Worm (Caenorhabditis elegans) whole organism, midembryonic: ENCODE measurements around the gene lpr-7.

Experiments
- T22C8.4 ChIP-seq: fragments of 200-800 bp; sonication (Bioruptor generic); IDR thresholded peaks from 2 replicates; pipeline ENCODE4 v1.3.6; 2022; ENCODE audit warnings: missing genetic modification characterization, missing compliant biosample characterization
- cog-1 ChIP-seq: sonication (generic microtip); optimal IDR thresholded peaks from 2 replicates; lab custom pipeline; 2016; ENCODE audit warnings: missing genetic modification characterization, missing compliant biosample characterization
- flt-1 ChIP-seq: fragments of 200-800 bp; sonication (Bioruptor generic); IDR thresholded peaks from 2 replicates; pipeline ENCODE4 v1.3.6; 2022; ENCODE audit warnings: missing genetic modification characterization, missing compliant biosample characterization
- klf-2 ChIP-seq: fragments of 200-800 bp; sonication (Bioruptor generic); conservative IDR thresholded peaks from 2 replicates; pipeline ENCODE4 v1.3.6; 2022; ENCODE audit warnings: missing genetic modification reagents, missing genetic modification characterization, missing compliant biosample characterization
- med-1 ChIP-seq: sonication (generic microtip); optimal IDR thresholded peaks from 2 replicates; lab custom pipeline; 2017; ENCODE audit warnings: missing genetic modification characterization, mild to moderate bottlenecking, missing compliant biosample characterization, antibody characterized with exemption, missing genetic modification reagents; ENCODE audit not compliant: insufficient read depth
- ref-1 ChIP-seq: fragments of 200-800 bp; sonication (Bioruptor generic); conservative IDR thresholded peaks from 2 replicates; pipeline ENCODE4 v1.3.6; 2022; ENCODE audit warnings: missing genetic modification reagents, missing genetic modification characterization, missing compliant biosample characterization
- tab-1 ChIP-seq: fragments of 200-800 bp; sonication (Bioruptor generic); IDR thresholded peaks from 2 replicates; pipeline ENCODE4 v1.3.6; 2022; ENCODE audit warnings: missing genetic modification characterization, missing compliant biosample characterization
- ztf-23 ChIP-seq: fragments of 200-800 bp; sonication (Bioruptor generic); IDR thresholded peaks from 2 replicates; pipeline ENCODE4 v1.3.6; 2022; ENCODE audit warnings: missing genetic modification reagents, missing genetic modification characterization, missing compliant biosample characterization
- ztf-29 ChIP-seq: fragments of 200-800 bp; sonication (Bioruptor generic); IDR thresholded peaks from 2 replicates; pipeline ENCODE4 v1.3.6; 2022; ENCODE audit warnings: missing genetic modification reagents, missing genetic modification characterization, missing compliant biosample characterization

The lpr-7 gene

ce11 chrX:681413-681812 is 25.4 kb downstream of the lpr-7 start:
- no peak for TF ChIP-seq med-1 (GFP tag; lab: Kevin White, UChicago)
- TF ChIP-seq ztf-23 (GFP tag; lab: Robert Waterston, UW), result no peak
- no peak for TF ChIP-seq T22C8.4 (GFP tag; lab: Robert Waterston, UW)
- TF ChIP-seq ref-1 (GFP tag; lab: Robert Waterston, UW), result no peak
- no peak for TF ChIP-seq cog-1 (tag; lab: Kevin White, UChicago)
- no peak for TF ChIP-seq klf-2
- no peak for TF ChIP-seq ztf-29 (GFP tag; lab: Robert Waterston, UW)
- TF ChIP-seq flt-1 (GFP tag; lab: Robert Waterston, UW), result no peak
- TF ChIP-seq tab-1 (GFP tag; lab: Robert Waterston, UW), result no peak

ce11 chrX:682691-683090 is 26.7 kb downstream of the lpr-7 start, which contains the start of gene Y9C12A.1:
Y9C12A.1 (minus strand) TSS chrX:682791.
- TF ChIP-seq tab-1 (GFP tag; lab: Robert Waterston, UW), result no peak
- no peak for TF ChIP-seq flt-1 (GFP tag; lab: Robert Waterston, UW)
- no peak for TF ChIP-seq ztf-29 (GFP tag; lab: Robert Waterston, UW)
- TF ChIP-seq klf-2, result no peak
- no peak for TF ChIP-seq T22C8.4 (GFP tag; lab: Robert Waterston, UW)
- no peak for TF ChIP-seq ref-1 (GFP tag; lab: Robert Waterston, UW)
- no peak for TF ChIP-seq med-1 (GFP tag; lab: Kevin White, UChicago)
- no peak for TF ChIP-seq ztf-23 (GFP tag; lab: Robert Waterston, UW)
- no peak for TF ChIP-seq cog-1 (tag; lab: Kevin White, UChicago)

- no peak for TF ChIP-seq ztf-29 (GFP tag; lab: Robert Waterston, UW)
These were observed 32.6 kb downstream of the lpr-7 start for ce11 chrX:688602-689001.

- TF ChIP-seq T22C8.4 (GFP tag; lab: Robert Waterston, UW) (no peak), tab-1 (GFP tag; lab: Robert Waterston, UW) (no peak)
These were observed 35.6 kb downstream of the lpr-7 start, which contains the start of gene ncam-1 for ce11 chrX:691613-692012. ncam-1 (plus strand) TSS chrX:691913.

- no peak for TF ChIP-seq cog-1 (tag; lab: Kevin White, UChicago)
- no peak for TF ChIP-seq klf-2
- TF ChIP-seq ztf-29 (GFP tag; lab: Robert Waterston, UW), result no peak
- no peak for TF ChIP-seq T22C8.4 (GFP tag; lab: Robert Waterston, UW)
- no peak for TF ChIP-seq med-1 (GFP tag; lab: Kevin White, UChicago)
- TF ChIP-seq ztf-23 (GFP tag; lab: Robert Waterston, UW), result no peak
- no peak for TF ChIP-seq flt-1 (GFP tag; lab: Robert Waterston, UW)
- TF ChIP-seq ref-1 (GFP tag; lab: Robert Waterston, UW), result no peak
- no peak for TF ChIP-seq tab-1 (GFP tag; lab: Robert Waterston, UW)
These were observed 40.3 kb downstream of the lpr-7 start for ce11 chrX:696253-696652.

ce11 chrX:706490-706889 is 50.5 kb downstream of the lpr-7 start, which contains the start of gene M02A10.1:
M02A10.1 (plus strand) TSS chrX:706790.
- TF ChIP-seq klf-2 (no peak), med-1 (GFP tag; lab: Kevin White, UChicago) (no peak), ref-1 (GFP tag; lab: Robert Waterston, UW) (no peak), cog-1 (tag; lab: Kevin White, UChicago) (no peak), T22C8.4 (GFP tag; lab: Robert Waterston, UW) (no peak)
